Worm (Caenorhabditis elegans): ENCODE results near the gene F31D5.7.
"Not testable (repeated sequence)": the region's sequence is repeated elsewhere in the genome, so short reads cannot be mapped to it uniquely, and the experiment has no call there.

The F31D5.7 gene

ce11 chrII:4211113-4211512 is at the start of gene F31D5.7:
Gene F31D5.7, plus strand, starts transcription at chrII:4211413.
- TF ChIP-seq efl-1 (GFP tag; optimal IDR thresholded peaks at IDR 0.05) (no peak), C17E4.6 (GFP tag; IDR thresholded peaks at IDR 0.05) (no peak), lag-1 (GFP tag; IDR thresholded peaks at IDR 0.05) (no peak), ztf-25 (GFP tag; IDR thresholded peaks at IDR 0.05) (no peak), unc-62 (GFP tag; optimal IDR thresholded peaks at IDR 0.05) (no peak), madf-8 (GFP tag; conservative IDR thresholded peaks at IDR 0.05) (no peak), sea-2 (GFP tag; IDR thresholded peaks at IDR 0.05) (no peak), ztf-28 (GFP tag; IDR thresholded peaks at IDR 0.05) (no peak), aptf-3 (GFP tag; IDR thresholded peaks at IDR 0.05) (no peak), mcd-1 (GFP tag; IDR thresholded peaks at IDR 0.05) (no peak), attf-5 (GFP tag; optimal IDR thresholded peaks at IDR 0.05) (no peak), nfyb-1 (GFP tag; IDR thresholded peaks at IDR 0.05) (no peak), pbrm-1 (GFP tag; IDR thresholded peaks at IDR 0.05) (no peak)

ce11 chrII:4167833-4168232 is 43.4 kb upstream of the F31D5.7 start:
- TF ChIP-seq ekl-4 (GFP tag; IDR thresholded peaks at IDR 0.05) (0 out of 2 replicates have a peak, but pooled peaks have one; percentile 23), zfh-2 (GFP tag; conservative IDR thresholded peaks at IDR 0.05) (peak; percentile 83), F57A8.1 (GFP tag; optimal IDR thresholded peaks at IDR 0.05) (no peak), die-1 (tag; optimal IDR thresholded peaks at IDR 0.05) (no peak), dox-1 (GFP tag; IDR thresholded peaks at IDR 0.05) (0 out of 2 replicates have a peak, but pooled peaks have one; percentile 31), let-526 (GFP tag; IDR thresholded peaks at IDR 0.05) (no peak), rec-8 (tag; optimal IDR thresholded peaks at IDR 0.05) (no peak), chd-7 (tag; optimal IDR thresholded peaks at IDR 0.05) (no peak), repo-1 (tag; optimal IDR thresholded peaks at IDR 0.05) (no peak), T26A5.8 (tag; optimal IDR thresholded peaks at IDR 0.05) (no peak)

- not testable (repeated sequence) for TF ChIP-seq F22D6.2 (tag; optimal IDR thresholded peaks at IDR 0.05); sea-2 (GFP tag; IDR thresholded peaks at IDR 0.05); somi-1 (GFP tag; optimal IDR thresholded peaks at IDR 0.05)
These were observed 42.8 kb upstream of the F31D5.7 start, which contains the start of gene R03H10.4 for ce11 chrII:4168404-4168803. Gene R03H10.4, minus strand, starts transcription at chrII:4168504.

- TF ChIP-seq hsf-1 (GFP tag; IDR thresholded peaks at IDR 0.05) (no peak), him-1 (tag; optimal IDR thresholded peaks at IDR 0.05) (no peak)
These were observed 40.7 kb upstream of the F31D5.7 start, which contains the start of gene R03H10.5 for ce11 chrII:4170508-4170907. Gene R03H10.5, minus strand, starts transcription at chrII:4170608.

ce11 chrII:4173398-4173797 is 37.8 kb upstream of the F31D5.7 start, which contains the start of gene R03H10.6:
Gene R03H10.6, minus strand, starts transcription at chrII:4173498.
- TF ChIP-seq atf-7 (tag; optimal IDR thresholded peaks at IDR 0.05) = no peak
- TF ChIP-seq snpc-1.3 (tag; optimal IDR thresholded peaks at IDR 0.05; ENCODE audit: insufficient read depth) = no peak
- no peak for TF ChIP-seq lir-1 (GFP tag; conservative IDR thresholded peaks at IDR 0.05)
- no peak for TF ChIP-seq egl-44 (GFP tag; IDR thresholded peaks at IDR 0.05)

ce11 chrII:4173842-4174241 is 37.4 kb upstream of the F31D5.7 start:
- TF ChIP-seq Y95B8A.8 (GFP tag; IDR thresholded peaks at IDR 0.05) (no peak), dpl-1 (GFP tag; optimal IDR thresholded peaks at IDR 0.05) (no peak), snpc-1.1 (tag; optimal IDR thresholded peaks at IDR 0.05; ENCODE audit: insufficient read depth) (no peak), F57C9.4 (tag; optimal IDR thresholded peaks at IDR 0.05) (no peak), cebp-1 (GFP tag; IDR thresholded peaks at IDR 0.05) (peak; percentile 52; the same call in 1 of the 2 replicates), cebp-1 (tag; optimal IDR thresholded peaks at IDR 0.05) (peak; percentile 86)
